Fruit fly (Drosophila melanogaster): ENCODE measurements around the gene Prosbeta3.

Gene Prosbeta3

DNA sequence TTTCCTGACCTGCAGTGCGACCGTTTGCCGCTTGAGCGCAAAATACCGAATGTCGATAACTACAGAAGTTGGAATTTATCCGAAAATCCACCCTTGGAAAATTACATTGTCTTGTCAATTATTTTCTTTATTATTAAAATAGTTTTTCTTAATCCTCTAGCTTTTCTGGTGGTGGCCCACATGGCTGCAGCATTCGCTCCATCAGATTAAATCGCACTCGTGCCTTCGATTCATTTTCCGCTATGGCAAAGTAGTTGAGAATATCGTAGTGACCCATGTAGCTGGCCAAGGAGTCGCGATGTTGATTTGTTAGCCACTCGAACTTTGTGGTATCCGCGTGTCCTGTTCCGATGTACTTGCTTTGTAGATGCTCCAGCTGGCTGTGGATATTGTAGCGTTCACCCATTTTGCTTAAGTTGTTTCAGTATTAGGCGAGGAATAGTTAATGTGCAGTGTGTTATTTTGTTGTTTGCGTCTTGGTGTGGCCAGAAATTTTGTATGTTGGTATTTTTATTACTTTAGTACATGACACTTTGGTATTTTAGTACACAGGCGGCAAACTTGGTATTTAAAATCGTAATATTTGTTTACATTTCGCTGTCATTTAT is 8.9 kb upstream of the Prosbeta3 start, which contains the start of the genes Kcmf1, Sf3b5 and CG11986:
Gene Kcmf1 (minus strand): TSS at position 51 of the 608 bp plus-strand sequence.
Gene Sf3b5 (minus strand): TSS at position 483 of the 608 bp plus-strand sequence.
Gene CG11986 (plus strand): TSS at position 588 of the 608 bp plus-strand sequence.
- TF ChIP-seq bab1 (GFP tag; optimal IDR thresholded peaks at IDR 0.05) (no peak), pad (GFP tag; optimal IDR thresholded peaks at IDR 0.05) (no peak), tj (GFP tag; optimal IDR thresholded peaks at IDR 0.05) (no peak), CG5204 (GFP tag; optimal IDR thresholded peaks at IDR 0.05) (no peak), ovo (GFP tag; optimal IDR thresholded peaks at IDR 0.05) (no peak)

DNA sequence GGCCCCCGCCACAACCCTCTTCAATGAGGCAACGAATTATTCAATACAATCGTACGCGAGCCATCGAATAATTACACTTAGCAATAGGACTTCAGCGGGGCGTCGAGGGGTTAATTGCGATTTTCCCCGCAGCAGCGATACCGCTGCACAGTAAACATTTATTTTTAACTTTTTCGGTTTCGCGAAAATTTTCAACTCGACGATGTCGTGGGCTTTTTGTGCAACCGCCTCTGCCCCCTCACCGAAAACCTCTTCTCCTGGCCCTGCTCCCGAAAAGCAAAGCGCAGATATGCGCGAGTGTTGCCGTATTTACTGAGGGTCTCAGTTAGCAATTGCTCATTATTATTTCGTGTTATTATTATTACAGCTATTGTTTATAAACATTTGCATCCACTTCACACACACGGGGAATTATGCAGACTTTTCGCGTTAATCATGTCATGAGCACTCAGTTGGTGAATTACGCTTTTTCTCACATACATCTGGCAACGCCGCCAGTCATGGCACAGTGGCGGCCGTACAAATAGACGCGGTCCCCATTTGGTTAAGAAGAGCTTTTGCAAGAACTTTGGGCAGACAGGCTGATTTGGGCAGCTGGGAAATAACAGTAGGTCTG is 7.8 kb upstream of the Prosbeta3 start:
- TF ChIP-seq CG12768 (GFP tag; optimal IDR thresholded peaks at IDR 0.05) (peak; percentile 18), Hr96 (GFP tag; optimal IDR thresholded peaks at IDR 0.05) (no peak), CG11617 (GFP tag; optimal IDR thresholded peaks at IDR 0.05) (peak; percentile 82), CG7101 (tag; optimal IDR thresholded peaks at IDR 0.05) (peak; percentile 49), CG7045 (GFP tag; optimal IDR thresholded peaks at IDR 0.05) (peak; percentile 50), cic (GFP tag; optimal IDR thresholded peaks at IDR 0.05) (peak; percentile 74), Crg-1 (GFP tag; optimal IDR thresholded peaks at IDR 0.05) (peak; percentile 76), CG33017 (tag; optimal IDR thresholded peaks at IDR 0.05) (peak; percentile 55), Mnt (GFP tag; optimal IDR thresholded peaks at IDR 0.05) (peak; percentile 84), CG1620 (GFP tag; optimal IDR thresholded peaks at IDR 0.05) (peak; percentile 61), CG5204 (GFP tag; optimal IDR thresholded peaks at IDR 0.05) (no peak), tj (GFP tag; optimal IDR thresholded peaks at IDR 0.05) (peak; percentile 62), CG14711 (tag; optimal IDR thresholded peaks at IDR 0.05) (peak; percentile 43), kay (GFP tag; ENCODE audit: borderline replicate concordance) (no peak), pad (GFP tag; optimal IDR thresholded peaks at IDR 0.05) (peak; percentile 93), bab1 (GFP tag; optimal IDR thresholded peaks at IDR 0.05) (peak; percentile 71), toe (GFP tag; optimal IDR thresholded peaks at IDR 0.05) (no peak), ovo (GFP tag; optimal IDR thresholded peaks at IDR 0.05) (no peak), Clk (GFP tag; optimal IDR thresholded peaks at IDR 0.05) (peak; percentile 61), cnc (optimal IDR thresholded peaks at IDR 0.05) (no peak)

DNA sequence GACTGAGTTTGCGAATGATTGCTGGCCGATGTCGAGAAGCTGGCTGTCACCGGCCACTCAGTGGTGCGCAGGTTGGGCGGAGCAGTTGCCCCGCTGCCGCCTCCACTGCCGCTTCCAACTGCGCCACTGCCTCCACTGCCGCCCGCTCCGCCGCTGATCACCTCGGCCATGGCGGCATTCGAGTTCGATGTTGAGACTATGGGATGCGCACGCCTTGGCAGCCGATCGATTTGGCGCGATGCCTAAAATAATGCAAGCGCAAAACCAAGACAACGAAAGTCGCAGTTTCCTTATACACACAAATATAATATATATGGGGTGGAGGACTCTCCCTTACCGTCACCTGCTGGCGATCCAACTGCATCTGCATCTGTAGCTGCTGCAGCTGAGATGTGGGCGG is 5.7 kb upstream of the Prosbeta3 start:
- TF ChIP-seq cic (GFP tag; optimal IDR thresholded peaks at IDR 0.05) (peak; percentile 42), toe (GFP tag; optimal IDR thresholded peaks at IDR 0.05) (no peak), pad (GFP tag; optimal IDR thresholded peaks at IDR 0.05) (peak; percentile 71), CG33017 (tag; optimal IDR thresholded peaks at IDR 0.05) (peak; percentile 25), Crg-1 (GFP tag; optimal IDR thresholded peaks at IDR 0.05) (peak; percentile 21), ovo (GFP tag; optimal IDR thresholded peaks at IDR 0.05) (no peak), Mnt (GFP tag; optimal IDR thresholded peaks at IDR 0.05) (peak; percentile 73), CG14711 (tag; optimal IDR thresholded peaks at IDR 0.05) (peak; percentile 7), Hr96 (GFP tag; optimal IDR thresholded peaks at IDR 0.05) (no peak), tj (GFP tag; optimal IDR thresholded peaks at IDR 0.05) (no peak), CG12768 (GFP tag; optimal IDR thresholded peaks at IDR 0.05) (peak; percentile 32), CG11617 (GFP tag; optimal IDR thresholded peaks at IDR 0.05) (peak; percentile 64), CG1620 (GFP tag; optimal IDR thresholded peaks at IDR 0.05) (peak; percentile 20), Clk (GFP tag; optimal IDR thresholded peaks at IDR 0.05) (peak; percentile 36), CG5204 (GFP tag; optimal IDR thresholded peaks at IDR 0.05) (no peak), CG7101 (tag; optimal IDR thresholded peaks at IDR 0.05) (peak; percentile 52), CG7045 (GFP tag; optimal IDR thresholded peaks at IDR 0.05) (no peak)

DNA sequence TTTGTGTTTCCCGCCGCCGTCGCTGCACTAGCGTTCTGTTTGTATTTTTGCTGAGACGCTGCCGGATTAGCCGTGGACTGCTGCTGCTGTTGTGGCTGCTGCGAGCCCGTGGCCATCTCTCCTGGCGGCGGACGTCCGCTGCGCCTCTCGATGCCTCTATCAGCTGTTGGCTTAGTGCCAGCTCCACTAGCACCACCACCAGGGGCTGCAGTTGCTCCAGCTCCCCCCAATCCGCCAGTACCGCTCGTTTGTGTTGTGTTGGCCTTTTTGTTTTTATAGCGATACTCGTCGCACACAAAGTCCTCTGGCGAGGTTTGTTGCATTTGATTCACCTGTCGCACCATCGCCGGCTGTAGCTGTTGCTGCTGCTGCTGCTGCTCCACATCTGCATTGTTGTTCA is 4.7 kb upstream of the Prosbeta3 start:
- TF ChIP-seq Clk (GFP tag; optimal IDR thresholded peaks at IDR 0.05) (peak; percentile 29), Hr96 (GFP tag; optimal IDR thresholded peaks at IDR 0.05) (no peak), CG7045 (GFP tag; optimal IDR thresholded peaks at IDR 0.05) (no peak), Mnt (GFP tag; optimal IDR thresholded peaks at IDR 0.05) (peak; percentile 43), bab1 (GFP tag; optimal IDR thresholded peaks at IDR 0.05) (no peak), CG7101 (tag; optimal IDR thresholded peaks at IDR 0.05) (no peak), CG1620 (GFP tag; optimal IDR thresholded peaks at IDR 0.05) (peak; percentile 34), CG12768 (GFP tag; optimal IDR thresholded peaks at IDR 0.05) (no peak), pad (GFP tag; optimal IDR thresholded peaks at IDR 0.05) (peak; percentile 53), toe (GFP tag; optimal IDR thresholded peaks at IDR 0.05) (no peak), Crg-1 (GFP tag; optimal IDR thresholded peaks at IDR 0.05) (peak; percentile 27)

DNA sequence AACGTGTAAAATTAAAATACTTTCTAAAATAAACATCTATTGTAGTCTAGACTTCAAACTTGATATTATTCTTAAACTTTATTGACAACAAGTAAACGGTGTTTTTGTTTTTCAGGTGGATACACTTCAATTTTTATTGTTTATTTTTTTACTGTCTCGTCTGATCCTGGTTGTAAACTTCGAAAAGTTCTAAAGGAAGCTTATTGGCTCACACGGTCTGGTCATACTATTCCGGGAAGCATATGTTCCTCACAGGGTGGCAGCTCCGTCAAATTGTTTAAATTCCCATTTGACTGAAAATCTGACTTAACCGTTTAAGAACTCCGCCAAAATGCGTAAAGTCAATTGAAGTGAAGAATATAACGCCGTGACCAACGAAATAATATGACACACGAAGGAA is 2.2 kb upstream of the Prosbeta3 start, which contains the start of gene CG11983:
Gene CG11983 (plus strand): TSS at position 120 of the 400 bp plus-strand sequence.
- TF ChIP-seq Mnt (GFP tag; optimal IDR thresholded peaks at IDR 0.05), result no peak
- no peak for TF ChIP-seq ovo (GFP tag; optimal IDR thresholded peaks at IDR 0.05)
- no peak for TF ChIP-seq tj (GFP tag; optimal IDR thresholded peaks at IDR 0.05)
- TF ChIP-seq pad (GFP tag; optimal IDR thresholded peaks at IDR 0.05), result no peak
- no peak for TF ChIP-seq Hr96 (GFP tag; optimal IDR thresholded peaks at IDR 0.05)
- TF ChIP-seq kay (GFP tag; ENCODE audit: borderline replicate concordance), result no peak
- TF ChIP-seq Clk (GFP tag; optimal IDR thresholded peaks at IDR 0.05), result no peak
- no peak for TF ChIP-seq CG5204 (GFP tag; optimal IDR thresholded peaks at IDR 0.05)
- TF ChIP-seq CG33017 (tag; optimal IDR thresholded peaks at IDR 0.05), result no peak
- no peak for TF ChIP-seq Crg-1 (GFP tag; optimal IDR thresholded peaks at IDR 0.05)
- TF ChIP-seq CG12768 (GFP tag; optimal IDR thresholded peaks at IDR 0.05), result no peak
- TF ChIP-seq CG14711 (tag; optimal IDR thresholded peaks at IDR 0.05), result no peak
- TF ChIP-seq bab1 (GFP tag; optimal IDR thresholded peaks at IDR 0.05), result peak; percentile 35
- no peak for TF ChIP-seq CG7101 (tag; optimal IDR thresholded peaks at IDR 0.05)
- no peak for TF ChIP-seq toe (GFP tag; optimal IDR thresholded peaks at IDR 0.05)
- peak; percentile 28 for TF ChIP-seq cic (GFP tag; optimal IDR thresholded peaks at IDR 0.05)
- TF ChIP-seq cnc (optimal IDR thresholded peaks at IDR 0.05), result no peak
- peak; percentile 10 for TF ChIP-seq CG11617 (GFP tag; optimal IDR thresholded peaks at IDR 0.05)
- no peak for TF ChIP-seq CG1620 (GFP tag; optimal IDR thresholded peaks at IDR 0.05)
- no peak for TF ChIP-seq CG7045 (GFP tag; optimal IDR thresholded peaks at IDR 0.05)

All from whole organism, adult.